Worm (Caenorhabditis elegans) whole organism, mixed stage, embryonic: ENCODE data around the gene hecd-1.
A peak's percentile ranks its signal among the peaks of the same experiment; 100 is the strongest.

Experiments used
- M03D4.4 ChIP-seq: sonication (generic microtip); optimal IDR thresholded peaks from 2 replicates; lab custom pipeline; 2017; ENCODE audit warnings: mild to moderate bottlenecking, missing genetic modification characterization, missing compliant biosample characterization
- bed-3 ChIP-seq: fragments of 200-800 bp; sonication (Bioruptor generic); optimal IDR thresholded peaks from 3 replicates; lab custom pipeline; 2018; ENCODE audit warnings: mild to moderate bottlenecking, missing genetic modification characterization, moderate library complexity, missing compliant biosample characterization
- ceh-39 ChIP-seq: fragments of 150-350 bp; optimal IDR thresholded peaks from 2 replicates; lab custom pipeline; 2014; ENCODE audit warnings: missing biosample characterization, missing genetic modification characterization
- ceh-43 ChIP-seq: fragments of 200-800 bp; sonication (Bioruptor generic); optimal IDR thresholded peaks from 2 replicates; lab custom pipeline; 2018; ENCODE audit warnings: mild to moderate bottlenecking, missing genetic modification characterization, moderate library complexity, missing compliant biosample characterization
- ceh-83 ChIP-seq: fragments of 200-800 bp; sonication (Bioruptor generic); optimal IDR thresholded peaks from 2 replicates; lab custom pipeline; 2018; ENCODE audit warnings: mild to moderate bottlenecking, missing genetic modification characterization, missing compliant biosample characterization
- ces-1 ChIP-seq: fragments of 150-350 bp; optimal IDR thresholded peaks from 2 replicates; lab custom pipeline; 2014; ENCODE audit warnings: missing biosample characterization, missing genetic modification reagents, missing genetic modification characterization
- cnd-1 ChIP-seq: fragments of 200-800 bp; sonication (Bioruptor generic); optimal IDR thresholded peaks from 2 replicates; lab custom pipeline; 2018; ENCODE audit warnings: mild to moderate bottlenecking, missing genetic modification characterization, missing compliant biosample characterization
- elt-1 ChIP-seq: sonication (generic microtip); optimal IDR thresholded peaks from 2 replicates; lab custom pipeline; 2017; ENCODE audit warnings: missing genetic modification characterization, mild to moderate bottlenecking, missing compliant biosample characterization, antibody characterized with exemption, moderate library complexity, borderline replicate concordance; ENCODE audit not compliant: insufficient read depth
- elt-3 ChIP-seq: fragments of 150-350 bp; optimal IDR thresholded peaks from 2 replicates; lab custom pipeline; 2014; ENCODE audit warnings: missing biosample characterization, missing genetic modification characterization
- flh-1 ChIP-seq: fragments of 200-800 bp; sonication (Bioruptor generic); optimal IDR thresholded peaks from 2 replicates; lab custom pipeline; 2018; ENCODE audit warnings: mild to moderate bottlenecking, missing genetic modification characterization, moderate library complexity, missing compliant biosample characterization
- ham-2 ChIP-seq: fragments of 200-800 bp; sonication (Bioruptor generic); optimal IDR thresholded peaks from 2 replicates; lab custom pipeline; 2018; ENCODE audit warnings: mild to moderate bottlenecking, missing genetic modification characterization, missing compliant biosample characterization
- lin-32 ChIP-seq: fragments of 200-800 bp; sonication (Bioruptor generic); optimal IDR thresholded peaks from 2 replicates; lab custom pipeline; 2018; ENCODE audit warnings: mild to moderate bottlenecking, missing genetic modification characterization, missing compliant biosample characterization
- mab-5 ChIP-seq: fragments of 150-350 bp; optimal IDR thresholded peaks from 2 replicates; lab custom pipeline; 2014; ENCODE audit warnings: missing biosample characterization, missing genetic modification characterization
- mep-1 ChIP-seq: fragments of 150-350 bp; optimal IDR thresholded peaks from 2 replicates; lab custom pipeline; 2017; ENCODE audit warnings: missing biosample characterization, missing genetic modification reagents, missing genetic modification characterization, inconsistent platforms
- mls-2 ChIP-seq: sonication (generic microtip); optimal IDR thresholded peaks from 2 replicates; lab custom pipeline; 2016; ENCODE audit warnings: mild to moderate bottlenecking, missing genetic modification characterization, moderate library complexity, missing compliant biosample characterization
- nhr-12 ChIP-seq: fragments of 150-350 bp; optimal IDR thresholded peaks from 2 replicates; lab custom pipeline; 2014; ENCODE audit warnings: missing biosample characterization, missing genetic modification characterization
- nhr-2 ChIP-seq: fragments of 150-350 bp; optimal IDR thresholded peaks from 2 replicates; lab custom pipeline; 2014; ENCODE audit warnings: missing biosample characterization, missing genetic modification characterization
- nhr-237 ChIP-seq: fragments of 150-350 bp; optimal IDR thresholded peaks from 2 replicates; lab custom pipeline; 2014; ENCODE audit warnings: missing biosample characterization, missing genetic modification characterization
- pha-4 ChIP-seq: fragments of 150-350 bp; optimal IDR thresholded peaks from 2 replicates; lab custom pipeline; 2018; ENCODE audit warnings: missing biosample characterization, missing genetic modification reagents, missing genetic modification characterization
- sem-2 ChIP-seq: fragments of 200-800 bp; sonication (Bioruptor generic); optimal IDR thresholded peaks from 2 replicates; lab custom pipeline; 2018; ENCODE audit warnings: mild to moderate bottlenecking, missing genetic modification characterization, missing compliant biosample characterization
- snpc-4 ChIP-seq: fragments of 150-350 bp; optimal IDR thresholded peaks from 2 replicates; lab custom pipeline; 2014; ENCODE audit warnings: missing biosample characterization, missing genetic modification characterization
- sptf-1 ChIP-seq: sonication (generic microtip); optimal IDR thresholded peaks from 2 replicates; lab custom pipeline; 2017; ENCODE audit warnings: mild to moderate bottlenecking, missing genetic modification characterization, moderate library complexity, missing compliant biosample characterization
- tbx-8 ChIP-seq: fragments of 200-800 bp; sonication (Bioruptor generic); optimal IDR thresholded peaks from 2 replicates; lab custom pipeline; 2018; ENCODE audit warnings: mild to moderate bottlenecking, missing genetic modification characterization, moderate library complexity, missing compliant biosample characterization
- unc-62 ChIP-seq: fragments of 150-350 bp; optimal IDR thresholded peaks from 2 replicates; lab custom pipeline; 2014; ENCODE audit warnings: missing biosample characterization, missing genetic modification reagents, missing genetic modification characterization

hecd-1 gene

DNA sequence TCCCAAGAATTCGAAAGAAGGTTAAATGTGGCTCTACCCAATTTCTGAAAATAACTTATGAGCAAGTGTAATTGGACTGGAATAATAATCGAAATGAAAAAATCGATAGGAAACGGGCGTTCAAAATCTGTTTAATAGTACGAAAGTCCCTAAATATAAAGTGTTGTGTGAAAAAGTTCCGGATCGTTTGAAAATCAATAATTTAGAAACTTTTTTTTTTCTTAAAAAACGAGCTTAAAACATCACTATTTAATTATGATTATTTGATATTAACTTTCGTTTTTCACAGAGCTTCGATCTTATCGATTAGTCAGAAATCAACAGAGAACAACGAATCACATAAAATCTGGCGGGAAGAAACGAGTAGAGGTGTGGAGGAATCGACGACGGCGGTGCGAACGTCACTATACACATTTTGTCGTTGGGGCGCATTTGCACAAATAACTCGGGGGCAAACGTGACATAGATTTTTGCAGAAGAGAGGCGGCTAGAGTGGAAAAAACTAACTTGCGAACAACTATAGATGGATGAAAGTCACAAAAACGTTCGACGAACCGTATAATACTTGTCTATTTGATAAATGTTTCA, at the start of gene hecd-1:
Gene hecd-1 (minus strand): TSS at position 51 of the 588 bp plus-strand sequence.
- TF ChIP-seq ceh-39 (no peak), ceh-43 (GFP tag; lab: Kevin White, UChicago) (no peak), nhr-2 (tag; lab: Kevin White, UChicago) (no peak), tbx-8 (GFP tag; lab: Kevin White, UChicago) (no peak), sptf-1 (tag; lab: Kevin White, UChicago) (no peak), sem-2 (GFP tag; lab: Kevin White, UChicago) (no peak), pha-4 (no peak)

DNA sequence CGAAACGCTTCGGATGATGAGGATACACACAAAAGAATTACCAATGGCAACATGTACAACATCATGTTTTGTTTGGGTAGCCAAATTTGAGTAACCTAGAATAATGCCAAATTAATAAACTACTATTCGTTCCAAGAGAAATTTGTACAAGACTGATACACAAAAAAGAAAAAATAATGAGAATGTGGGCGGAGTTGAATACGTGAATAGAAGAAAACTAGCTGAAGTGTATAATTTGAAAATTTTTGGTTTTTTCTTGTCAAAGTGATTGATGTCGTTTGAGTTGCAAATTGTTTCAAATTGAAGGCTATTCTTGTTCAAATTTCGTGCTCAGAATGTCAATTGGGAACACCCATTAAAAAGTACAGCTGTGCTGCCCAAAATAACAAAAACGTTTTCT, 47.2 kb upstream of the hecd-1 start, which contains the start of gene R13A1.5:
Gene R13A1.5 (minus strand): TSS at position 101 of the 400 bp plus-strand sequence.
- TF ChIP-seq mab-5 (no peak), elt-3 (tag; lab: Kevin White, UChicago) (no peak), pha-4 (no peak), lin-32 (GFP tag; lab: Kevin White, UChicago) (no peak), snpc-4 (tag; lab: Kevin White, UChicago) (no peak), mls-2 (no peak), ceh-43 (GFP tag; lab: Kevin White, UChicago) (no peak), nhr-237 (tag; lab: Kevin White, UChicago) (no peak), sem-2 (GFP tag; lab: Kevin White, UChicago) (no peak), bed-3 (GFP tag; lab: Kevin White, UChicago) (no peak), elt-1 (tag; lab: Kevin White, UChicago) (no peak), nhr-12 (tag; lab: Kevin White, UChicago) (no peak), sptf-1 (tag; lab: Kevin White, UChicago) (no peak), nhr-2 (tag; lab: Kevin White, UChicago) (no peak), ces-1 (GFP tag; lab: Kevin White, UChicago) (no peak), ceh-39 (no peak)
- TF ChIP-seq, all 35 proteins: peak for 0

DNA sequence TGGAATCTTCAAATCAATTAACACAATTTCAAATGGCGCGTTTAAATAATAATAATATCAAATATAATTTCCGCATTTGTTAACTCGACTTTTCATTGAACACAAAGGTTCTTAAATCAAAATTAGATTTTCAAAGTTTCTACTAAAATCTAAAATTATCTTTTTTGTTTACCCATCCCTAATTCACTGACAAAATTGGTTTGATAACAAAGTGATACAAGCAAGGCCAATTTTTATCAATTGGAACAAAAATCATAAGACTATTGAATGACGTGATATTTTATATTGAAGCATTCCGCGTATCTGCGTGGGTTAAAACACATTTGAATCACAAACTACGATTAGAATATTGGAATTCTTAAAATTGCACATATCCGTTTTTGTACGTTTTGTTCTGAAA, 45.9 kb upstream of the hecd-1 start:
- TF ChIP-seq elt-1 (tag; lab: Kevin White, UChicago) (no peak), sptf-1 (tag; lab: Kevin White, UChicago) (no peak), lin-32 (GFP tag; lab: Kevin White, UChicago) (no peak), ces-1 (GFP tag; lab: Kevin White, UChicago) (no peak), ceh-39 (no peak), unc-62 (GFP tag; lab: Kevin White, UChicago) (no peak), tbx-8 (GFP tag; lab: Kevin White, UChicago) (no peak)
- TF ChIP-seq, all 35 proteins: peak for 0

DNA sequence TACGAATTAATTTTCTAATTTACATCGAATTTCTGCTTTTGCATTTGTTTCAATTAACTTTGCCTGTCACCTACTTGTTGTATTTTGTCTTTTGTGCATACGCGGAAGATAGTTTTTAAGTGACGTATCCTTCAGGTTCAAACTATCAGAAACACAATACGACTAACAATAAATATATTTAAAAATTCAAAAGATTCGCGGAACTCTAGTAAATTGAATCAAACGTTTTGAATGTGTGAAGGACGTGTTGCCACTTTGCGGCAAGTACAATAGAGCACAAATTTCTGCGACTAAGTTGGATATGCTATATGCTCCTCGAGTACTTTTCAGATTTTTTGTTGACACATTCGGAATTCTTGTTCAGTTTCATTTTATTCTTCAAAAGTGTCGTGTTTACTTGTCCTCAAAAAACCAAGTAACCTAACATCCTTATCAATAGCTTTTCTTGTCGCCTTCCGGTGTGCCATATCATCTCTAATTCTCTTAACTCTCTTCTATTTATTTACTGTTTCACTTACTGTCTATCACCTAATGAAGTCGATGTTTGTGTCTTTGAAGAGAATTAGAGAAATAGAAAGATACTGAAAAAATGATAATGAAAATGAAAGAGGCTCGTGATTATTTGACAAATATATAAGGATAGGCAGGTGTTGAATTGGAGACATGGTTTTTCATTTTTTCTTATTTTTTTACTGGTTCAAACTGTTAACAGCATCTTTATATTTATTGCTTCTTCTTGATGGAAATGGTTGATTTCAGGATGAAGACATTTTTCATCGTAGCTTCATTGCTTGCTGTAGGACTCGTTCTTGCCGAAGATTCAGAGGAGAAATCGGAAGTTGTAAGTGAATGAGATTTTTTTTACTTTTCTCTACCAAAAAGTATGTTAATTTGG, 44.3 kb upstream of the hecd-1 start, which contains the start of gene srlf-7:
Gene srlf-7 (plus strand): TSS at position 760 of the 895 bp plus-strand sequence.
- TF ChIP-seq flh-1 (GFP tag; lab: Kevin White, UChicago), result no peak
- peak; percentile 69 for TF ChIP-seq ces-1 (GFP tag; lab: Kevin White, UChicago)
- no peak for TF ChIP-seq bed-3 (GFP tag; lab: Kevin White, UChicago)
- no peak for TF ChIP-seq mep-1 (tag; lab: Kevin White, UChicago)
- no peak for TF ChIP-seq cnd-1
- TF ChIP-seq nhr-2 (tag; lab: Kevin White, UChicago), result no peak

DNA sequence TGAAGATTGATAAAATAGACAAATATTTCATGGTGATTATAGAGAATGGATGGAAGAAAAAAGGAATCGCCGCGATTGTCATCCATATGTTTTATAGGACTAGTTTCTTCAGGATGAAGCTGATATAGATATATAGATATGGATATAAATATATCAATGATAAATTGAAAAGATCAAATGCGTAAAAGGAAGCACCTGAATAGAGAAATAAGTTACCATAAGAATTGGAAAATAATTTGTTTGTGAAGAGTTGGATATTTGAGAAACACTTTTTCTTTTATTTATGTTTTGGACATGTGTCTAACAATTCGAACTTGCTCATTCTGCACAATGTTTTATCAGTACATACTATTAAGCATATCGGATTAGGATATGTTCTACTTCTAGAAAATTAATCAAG, 43.5 kb upstream of the hecd-1 start, which contains the start of gene C42D4.13:
Gene C42D4.13 (minus strand): TSS at position 101 of the 400 bp plus-strand sequence.
- no peak for TF ChIP-seq ceh-83 (GFP tag; lab: Kevin White, UChicago)
- no peak for TF ChIP-seq cnd-1
- TF ChIP-seq flh-1 (GFP tag; lab: Kevin White, UChicago), result no peak
- no peak for TF ChIP-seq ceh-39
- no peak for TF ChIP-seq tbx-8 (GFP tag; lab: Kevin White, UChicago)
- TF ChIP-seq ham-2 (GFP tag; lab: Kevin White, UChicago), result no peak
- TF ChIP-seq ceh-43 (GFP tag; lab: Kevin White, UChicago), result no peak
- no peak for TF ChIP-seq bed-3 (GFP tag; lab: Kevin White, UChicago)
- TF ChIP-seq nhr-237 (tag; lab: Kevin White, UChicago), result no peak
- no peak for TF ChIP-seq M03D4.4 (tag; lab: Kevin White, UChicago)
- no peak for TF ChIP-seq mab-5
- TF ChIP-seq mls-2, result no peak
- TF ChIP-seq, all 35 proteins: peak for 0
